Fruit fly (Drosophila melanogaster): ENCODE data around the gene CG32700.
A peak's percentile ranks its signal among the peaks of the same experiment; 100 is the strongest.

CG32700 gene

dm6 chrX:9485175-9485574 lies 65.5 kb downstream of the CG32700 start:
- TF ChIP-seq Dfd (GFP tag; optimal IDR thresholded peaks at IDR 0.05): peak; percentile 83
- TF ChIP-seq Abd-B (GFP tag; optimal IDR thresholded peaks at IDR 0.05): no peak
- no peak for TF ChIP-seq Vsx2 (GFP tag; optimal IDR thresholded peaks at IDR 0.05; ENCODE audit: partially characterized antibody)
- TF ChIP-seq dsf (GFP tag; optimal IDR thresholded peaks at IDR 0.05; ENCODE audit: borderline replicate concordance): no peak
- no peak for TF ChIP-seq h (GFP tag; optimal IDR thresholded peaks at IDR 0.05)
- TF ChIP-seq lola (GFP tag; optimal IDR thresholded peaks at IDR 0.05): no peak

- TF ChIP-seq jim (GFP tag; optimal IDR thresholded peaks at IDR 0.05) (no peak), tai (GFP tag; optimal IDR thresholded peaks at IDR 0.05) (no peak), psq (GFP tag; optimal IDR thresholded peaks at IDR 0.05) (peak; percentile 34), Dfd (GFP tag; optimal IDR thresholded peaks at IDR 0.05) (peak; percentile 9)
These were observed 67.0 kb downstream of the CG32700 start for dm6 chrX:9483613-9484012.

dm6 chrX:9478756-9479155 lies 71.9 kb downstream of the CG32700 start:
- TF ChIP-seq tai (GFP tag; optimal IDR thresholded peaks at IDR 0.05) (no peak), OdsH (GFP tag; optimal IDR thresholded peaks at IDR 0.05) (no peak), Jra (GFP tag; optimal IDR thresholded peaks at IDR 0.05) (no peak), lola (GFP tag; optimal IDR thresholded peaks at IDR 0.05) (no peak), h (GFP tag; optimal IDR thresholded peaks at IDR 0.05) (no peak), foxo (GFP tag; optimal IDR thresholded peaks at IDR 0.05) (no peak), CG9705 (GFP tag; optimal IDR thresholded peaks at IDR 0.05) (no peak), brk (GFP tag; optimal IDR thresholded peaks at IDR 0.05) (no peak), woc (GFP tag; optimal IDR thresholded peaks at IDR 0.05) (no peak), Myc (optimal IDR thresholded peaks at IDR 0.05) (no peak), psq (GFP tag; optimal IDR thresholded peaks at IDR 0.05) (no peak), CrebA (GFP tag; optimal IDR thresholded peaks at IDR 0.05; ENCODE audit: borderline replicate concordance) (no peak), N (GFP tag; optimal IDR thresholded peaks at IDR 0.05) (no peak), Abd-B (GFP tag; optimal IDR thresholded peaks at IDR 0.05) (no peak)

- TF ChIP-seq dsf (GFP tag; optimal IDR thresholded peaks at IDR 0.05; ENCODE audit: borderline replicate concordance) (no peak), Hr83 (GFP tag; optimal IDR thresholded peaks at IDR 0.05; ENCODE audit: poor library complexity, severe bottlenecking) (no peak), rgr (GFP tag; optimal IDR thresholded peaks at IDR 0.05) (peak; percentile 22), OdsH (GFP tag; optimal IDR thresholded peaks at IDR 0.05) (no peak), sv (GFP tag; optimal IDR thresholded peaks at IDR 0.05) (no peak), dl (GFP tag; optimal IDR thresholded peaks at IDR 0.05; ENCODE audit: insufficient read depth in 1 of 2, partially characterized antibody in 2 of 2) (no peak), brk (GFP tag; optimal IDR thresholded peaks at IDR 0.05) (no peak), pan (optimal IDR thresholded peaks at IDR 0.05) (no peak), Myc (optimal IDR thresholded peaks at IDR 0.05) (no peak), CrebA (GFP tag; optimal IDR thresholded peaks at IDR 0.05; ENCODE audit: borderline replicate concordance) (no peak), jim (GFP tag; optimal IDR thresholded peaks at IDR 0.05) (no peak), CG9705 (GFP tag; optimal IDR thresholded peaks at IDR 0.05) (no peak), Vsx2 (GFP tag; optimal IDR thresholded peaks at IDR 0.05; ENCODE audit: partially characterized antibody) (no peak), Sp1 (GFP tag; optimal IDR thresholded peaks at IDR 0.05) (peak; percentile 35), dmrt93B (GFP tag; optimal IDR thresholded peaks at IDR 0.05) (no peak), psq (GFP tag; optimal IDR thresholded peaks at IDR 0.05) (peak; percentile 53), CG32264 (GFP tag; optimal IDR thresholded peaks at IDR 0.05) (no peak), usp (GFP tag; optimal IDR thresholded peaks at IDR 0.05) (no peak), woc (GFP tag; optimal IDR thresholded peaks at IDR 0.05) (no peak), br (GFP tag; optimal IDR thresholded peaks at IDR 0.05) (no peak), ey (GFP tag; optimal IDR thresholded peaks at IDR 0.05) (no peak), Dfd (GFP tag; optimal IDR thresholded peaks at IDR 0.05) (no peak), h (GFP tag; optimal IDR thresholded peaks at IDR 0.05) (peak; percentile 7), foxo (GFP tag; optimal IDR thresholded peaks at IDR 0.05) (peak in 1 of 2 experiments; percentile 5), Rel (GFP tag; optimal IDR thresholded peaks at IDR 0.05) (no peak), Rel (tag; optimal IDR thresholded peaks at IDR 0.05) (no peak), HLH106 (tag; optimal IDR thresholded peaks at IDR 0.05) (peak; percentile 23)
These were observed 73.7 kb downstream of the CG32700 start for dm6 chrX:9476908-9477307.

dm6 chrX:9474115-9474514 lies 76.5 kb downstream of the CG32700 start:
- peak; percentile 51 for TF ChIP-seq Dfd (GFP tag; optimal IDR thresholded peaks at IDR 0.05)
- no peak for TF ChIP-seq dmrt93B (GFP tag; optimal IDR thresholded peaks at IDR 0.05)
